Comparison of ENCODE assay signal across 3 fruit fly cellular contexts in genomic region chr2L:17751220-17751619, dm6.
TF ChIP-seq lines count a peak whose summit lies in the region.

No protein-coding gene starts in this region.

- no peak for TF ChIP-seq CTCF in whole organism, embryonic (GFP tag; optimal IDR thresholded peaks at IDR 0.05; lab: Kevin White, UChicago)

TF ChIP-seq in whole organism, adult, 20 proteins besides CTCF, POLR2A, EP300 and RAD21:
- TF ChIP-seq pad (GFP tag; optimal IDR thresholded peaks at IDR 0.05; lab: Kevin White, UChicago) (peak; percentile 23), CG33017 (tag; optimal IDR thresholded peaks at IDR 0.05; lab: Kevin White, UChicago) (no peak)
TF ChIP-seq in whole organism, adult: peak in this region for 1.

TF ChIP-seq in whole organism, embryonic, 481 proteins besides CTCF, POLR2A, EP300 and RAD21 (continues in another document):
- no peak for TF ChIP-seq CG2678 (tag; optimal IDR thresholded peaks at IDR 0.05; lab: Kevin White, UChicago)
- no peak for TF ChIP-seq CG18476 (GFP tag; optimal IDR thresholded peaks at IDR 0.05; lab: Kevin White, UChicago)
- no peak for TF ChIP-seq bowl (GFP tag; IDR thresholded peaks at IDR 0.05; lab: Robert Waterston, UW)
- no peak for TF ChIP-seq B-H2 (GFP tag; optimal IDR thresholded peaks at IDR 0.05; lab: Kevin White, UChicago)
- no peak for TF ChIP-seq CG11093 (GFP tag; IDR thresholded peaks at IDR 0.05; lab: Robert Waterston, UW)
- TF ChIP-seq Ets65A (GFP tag; lab: Kevin White, UChicago): peak; percentile 13
- no peak for TF ChIP-seq Atf6 (GFP tag; IDR thresholded peaks at IDR 0.05; lab: Robert Waterston, UW)
- no peak for TF ChIP-seq CG31365 (tag; optimal IDR thresholded peaks at IDR 0.05; lab: Kevin White, UChicago)
- TF ChIP-seq Rx (GFP tag; IDR thresholded peaks at IDR 0.05; lab: Robert Waterston, UW): no peak
- TF ChIP-seq Elba2 (GFP tag; optimal IDR thresholded peaks at IDR 0.05; lab: Kevin White, UChicago): no peak
- TF ChIP-seq CG17359 (tag; optimal IDR thresholded peaks at IDR 0.05; lab: Kevin White, UChicago): no peak
- TF ChIP-seq CG13894 (tag; optimal IDR thresholded peaks at IDR 0.05; lab: Kevin White, UChicago): peak; percentile 72
- TF ChIP-seq gce (GFP tag; IDR thresholded peaks at IDR 0.05; lab: Robert Waterston, UW): no peak
- TF ChIP-seq CG4854 (GFP tag; optimal IDR thresholded peaks at IDR 0.05; lab: Kevin White, UChicago): no peak
- TF ChIP-seq CG8478 (optimal IDR thresholded peaks at IDR 0.05; lab: Kevin White, UChicago): no peak
- no peak for TF ChIP-seq Fer2 (tag; optimal IDR thresholded peaks at IDR 0.05; lab: Kevin White, UChicago)
- TF ChIP-seq pita (GFP tag; optimal IDR thresholded peaks at IDR 0.05; lab: Kevin White, UChicago): no peak
- peak; percentile 98 for TF ChIP-seq onecut (GFP tag; IDR thresholded peaks at IDR 0.05; lab: Robert Waterston, UW)
- peak; percentile 53; the same call in 1 of the 2 replicates for TF ChIP-seq seq (GFP tag; IDR thresholded peaks at IDR 0.05; lab: Robert Waterston, UW)
- TF ChIP-seq Sox100B (GFP tag; optimal IDR thresholded peaks at IDR 0.05; lab: Kevin White, UChicago): no peak
- no peak for TF ChIP-seq ac (GFP tag; optimal IDR thresholded peaks at IDR 0.05; lab: Kevin White, UChicago)
- TF ChIP-seq abd-A (tag; optimal IDR thresholded peaks at IDR 0.05; lab: Kevin White, UChicago): peak; percentile 84
- TF ChIP-seq CG14441 (GFP tag; IDR thresholded peaks at IDR 0.05; lab: Robert Waterston, UW): no peak
- TF ChIP-seq esg (GFP tag; conservative IDR thresholded peaks at IDR 0.05; lab: Robert Waterston, UW): no peak
- no peak for TF ChIP-seq CG11695 (GFP tag; IDR thresholded peaks at IDR 0.05; lab: Robert Waterston, UW)
- TF ChIP-seq CG10565 (GFP tag; optimal IDR thresholded peaks at IDR 0.05; lab: Kevin White, UChicago): no peak
- TF ChIP-seq NfI (GFP tag; optimal IDR thresholded peaks at IDR 0.05; lab: Kevin White, UChicago): no peak
- TF ChIP-seq hth (optimal IDR thresholded peaks at IDR 0.05; lab: Kevin White, UChicago): no peak
- peak; percentile 15; the same call in 1 of the 2 replicates for TF ChIP-seq Adf1 (GFP tag; IDR thresholded peaks at IDR 0.05; lab: Robert Waterston, UW)
- no peak for TF ChIP-seq caup (GFP tag; optimal IDR thresholded peaks at IDR 0.05; lab: Kevin White, UChicago; ENCODE audit: severe bottlenecking)
- TF ChIP-seq CG4730 (GFP tag; IDR thresholded peaks at IDR 0.05; lab: Robert Waterston, UW): no peak
- TF ChIP-seq CG5953 (GFP tag; IDR thresholded peaks at IDR 0.05; lab: Robert Waterston, UW): no peak
- no peak for TF ChIP-seq jigr1 (GFP tag; IDR thresholded peaks at IDR 0.05; lab: Robert Waterston, UW)
- no peak for TF ChIP-seq Bgb (GFP tag; IDR thresholded peaks at IDR 0.05; lab: Robert Waterston, UW; ENCODE audit: partially characterized antibody)
- TF ChIP-seq Fer1 (GFP tag; optimal IDR thresholded peaks at IDR 0.05; lab: Kevin White, UChicago): peak; percentile 6
- TF ChIP-seq scrt (GFP tag; optimal IDR thresholded peaks at IDR 0.05; lab: Kevin White, UChicago): peak; percentile 20
- TF ChIP-seq klu (GFP tag; IDR thresholded peaks at IDR 0.05; lab: Robert Waterston, UW): no peak
- no peak for TF ChIP-seq CG12236 (GFP tag; optimal IDR thresholded peaks at IDR 0.05; lab: Kevin White, UChicago)
- peak; percentile 18 for TF ChIP-seq nerfin-1 (tag; optimal IDR thresholded peaks at IDR 0.05; lab: Kevin White, UChicago)
- TF ChIP-seq CG11085 (GFP tag; IDR thresholded peaks at IDR 0.05; lab: Robert Waterston, UW): no peak
- peak; percentile 48 for TF ChIP-seq CG18599 (GFP tag; optimal IDR thresholded peaks at IDR 0.05; lab: Kevin White, UChicago)
- TF ChIP-seq Xrp1 (GFP tag; IDR thresholded peaks at IDR 0.05; lab: Robert Waterston, UW): 0 out of 2 replicates have a peak, but pooled peaks have one; percentile 6
- TF ChIP-seq crol (GFP tag; IDR thresholded peaks at IDR 0.05; lab: Robert Waterston, UW): peak; percentile 69
- TF ChIP-seq tll (GFP tag; optimal IDR thresholded peaks at IDR 0.05; lab: Kevin White, UChicago): no peak
- no peak for TF ChIP-seq vnd (GFP tag; IDR thresholded peaks at IDR 0.05; lab: Robert Waterston, UW; ENCODE audit: partially characterized antibody)
- no peak for TF ChIP-seq CG7928 (GFP tag; optimal IDR thresholded peaks at IDR 0.05; lab: Kevin White, UChicago)

TF ChIP-seq in whole organism, prepupa, 60 proteins besides CTCF, POLR2A, EP300 and RAD21:
- TF ChIP-seq OdsH (GFP tag; optimal IDR thresholded peaks at IDR 0.05; lab: Kevin White, UChicago) (no peak), eg (GFP tag; IDR thresholded peaks at IDR 0.05; lab: Robert Waterston, UW) (no peak), cyc (GFP tag; optimal IDR thresholded peaks at IDR 0.05; lab: Kevin White, UChicago) (no peak), CG6792 (GFP tag; optimal IDR thresholded peaks at IDR 0.05; lab: Kevin White, UChicago) (no peak), CG3919 (GFP tag; optimal IDR thresholded peaks at IDR 0.05; lab: Kevin White, UChicago) (no peak), Eip78C (GFP tag; lab: Kevin White, UChicago) (peak; percentile 17), CG9139 (GFP tag; optimal IDR thresholded peaks at IDR 0.05; lab: Kevin White, UChicago) (no peak)
